Fruit fly (Drosophila melanogaster) whole organism, embryonic: ENCODE results near the gene CG3544.

ENCODE experiments used
- CG10979 ChIP-seq: fragments of 200-800 bp; sonication (Bioruptor generic); optimal IDR thresholded peaks from 2 replicates; lab custom pipeline; 2018; ENCODE audit warnings: missing biosample characterization, mild to moderate bottlenecking, missing genetic modification characterization, moderate library complexity
- CG11093 ChIP-seq: fragments of 200-800 bp; sonication (Bioruptor generic); IDR thresholded peaks from 3 replicates; pipeline ENCODE4 v1.3.6; 2022; ENCODE audit warnings: missing biosample characterization, missing genetic modification characterization
- CG13624 ChIP-seq: fragments of 200-800 bp; sonication (Bioruptor generic); optimal IDR thresholded peaks from 2 replicates; lab custom pipeline; 2016; ENCODE audit warnings: missing biosample characterization, missing genetic modification characterization
- CG13775 ChIP-seq: fragments of 200-800 bp; sonication (Bioruptor generic); optimal IDR thresholded peaks from 3 replicates; lab custom pipeline; 2017; ENCODE audit warnings: missing biosample characterization, mild to moderate bottlenecking, missing genetic modification characterization
- CG16815 ChIP-seq: fragments of 200-800 bp; sonication (Bioruptor generic); optimal IDR thresholded peaks from 3 replicates; lab custom pipeline; 2017; ENCODE audit warnings: missing biosample characterization, mild to moderate bottlenecking, missing genetic modification characterization
- CG17361 ChIP-seq: fragments of 200-800 bp; sonication (Bioruptor generic); IDR thresholded peaks from 3 replicates; pipeline ENCODE4 v1.3.6; 2022; ENCODE audit warnings: missing biosample characterization, missing genetic modification characterization
- CG2129 ChIP-seq: fragments of 200-800 bp; sonication (Bioruptor generic); IDR thresholded peaks from 2 replicates; pipeline ENCODE4 v1.3.6; 2022; ENCODE audit warnings: missing biosample characterization, missing genetic modification characterization; ENCODE audit not compliant: partially characterized antibody
- CG2199 ChIP-seq: fragments of 200-800 bp; sonication (Bioruptor generic); IDR thresholded peaks from 3 replicates; pipeline ENCODE4 v1.3.6; 2022; ENCODE audit warnings: missing biosample characterization, missing genetic modification characterization
- CG3065 ChIP-seq: fragments of 200-800 bp; sonication (Bioruptor generic); optimal IDR thresholded peaks from 2 replicates; lab custom pipeline; 2016; ENCODE audit warnings: missing biosample characterization, missing genetic modification characterization
- CG33557 ChIP-seq: fragments of 200-800 bp; sonication (Bioruptor generic); optimal IDR thresholded peaks from 2 replicates; lab custom pipeline; 2019; ENCODE audit warnings: missing biosample characterization, mild to moderate bottlenecking, missing genetic modification characterization, moderate library complexity
- CG6254 ChIP-seq: fragments of 200-800 bp; sonication (Bioruptor generic); optimal IDR thresholded peaks from 3 replicates; lab custom pipeline; 2017; ENCODE audit warnings: mild to moderate bottlenecking, missing biosample characterization, missing genetic modification reagents, missing genetic modification characterization
- CG6689 ChIP-seq: fragments of 200-800 bp; sonication (Bioruptor generic); IDR thresholded peaks from 2 replicates; pipeline ENCODE4 v1.3.6; 2022; ENCODE audit warnings: missing biosample characterization, missing genetic modification characterization
- CG7745 ChIP-seq: fragments of 200-800 bp; sonication (Bioruptor generic); optimal IDR thresholded peaks from 2 replicates; lab custom pipeline; 2018; ENCODE audit warnings: missing biosample characterization, mild to moderate bottlenecking, missing genetic modification characterization, moderate library complexity
- CG8359 ChIP-seq: fragments of 200-800 bp; sonication (Bioruptor generic); optimal IDR thresholded peaks from 2 replicates; lab custom pipeline; 2017; ENCODE audit warnings: missing biosample characterization, mild to moderate bottlenecking, missing genetic modification characterization, borderline replicate concordance
- CG8478 ChIP-seq: fragments of >200 bp; optimal IDR thresholded peaks from 2 replicates; lab custom pipeline; 2018
- CG9876 ChIP-seq: fragments of 200-800 bp; sonication (Bioruptor generic); optimal IDR thresholded peaks from 2 replicates; lab custom pipeline; 2016; ENCODE audit warnings: missing biosample characterization, missing genetic modification characterization
- Deaf1 ChIP-seq: fragments of 200-800 bp; optimal IDR thresholded peaks from 3 replicates; lab custom pipeline; 2019; ENCODE audit warnings: missing biosample characterization, mild to moderate bottlenecking, missing genetic modification characterization, moderate library complexity
- Dek ChIP-seq: fragments of 200-800 bp; sonication (Bioruptor generic); optimal IDR thresholded peaks from 3 replicates; lab custom pipeline; 2019; ENCODE audit warnings: missing biosample characterization, mild to moderate bottlenecking, missing genetic modification characterization, moderate library complexity
- Dip3 ChIP-seq: fragments of 200-800 bp; sonication (Bioruptor generic); optimal IDR thresholded peaks from 3 replicates; lab custom pipeline; 2016; ENCODE audit warnings: missing biosample characterization, missing genetic modification characterization
- Eip74EF ChIP-seq, 2 experiments: fragments of 200-800 bp in 1 of 2; fragments of >200 bp in 1 of 2; sonication (Bioruptor generic) in 1 of 2; optimal IDR thresholded peaks; 2 replicates each; lab custom pipeline; 2017 to 2019; ENCODE audit warnings: missing biosample characterization in 2 of 2, missing genetic modification characterization in 2 of 2, mild to moderate bottlenecking in 1 of 2, moderate library complexity in 1 of 2
- HmgZ ChIP-seq: fragments of 200-800 bp; sonication (Bioruptor generic); optimal IDR thresholded peaks from 2 replicates; lab custom pipeline; 2018; ENCODE audit warnings: missing biosample characterization, mild to moderate bottlenecking, missing genetic modification characterization
- Lim3 ChIP-seq: fragments of 200-800 bp; sonication (Bioruptor generic); IDR thresholded peaks from 2 replicates; pipeline ENCODE4 v1.3.6; 2022; ENCODE audit warnings: missing biosample characterization, missing genetic modification characterization
- Lpt ChIP-seq: fragments of >200 bp; optimal IDR thresholded peaks from 2 replicates; lab custom pipeline; 2018; ENCODE audit warnings: missing biosample characterization, missing genetic modification characterization
- Mrtf ChIP-seq: fragments of 200-800 bp; sonication (Bioruptor generic); IDR thresholded peaks from 3 replicates; pipeline ENCODE4 v1.3.6; 2022; ENCODE audit warnings: missing biosample characterization, missing genetic modification characterization
- Nf-YB ChIP-seq: fragments of 200-800 bp; sonication (Bioruptor generic); optimal IDR thresholded peaks from 3 replicates; lab custom pipeline; 2019; ENCODE audit warnings: missing biosample characterization, mild to moderate bottlenecking, missing genetic modification characterization, moderate library complexity
- Ptx1 ChIP-seq: fragments of 200-800 bp; sonication (Bioruptor generic); IDR thresholded peaks from 2 replicates; pipeline ENCODE4 v1.3.6; 2022; ENCODE audit warnings: missing biosample characterization, missing genetic modification characterization
- Sry-β ChIP-seq: fragments of 200-800 bp; sonication (Bioruptor generic); optimal IDR thresholded peaks from 2 replicates; lab custom pipeline; 2018; ENCODE audit warnings: missing biosample characterization, mild to moderate bottlenecking, missing genetic modification characterization, moderate library complexity
- Tbp ChIP-seq: fragments of >200 bp; optimal IDR thresholded peaks from 2 replicates; lab custom pipeline; 2018; ENCODE audit warnings: missing biosample characterization, missing genetic modification characterization
- Xrp1 ChIP-seq: fragments of 200-800 bp; sonication (Bioruptor generic); IDR thresholded peaks from 2 replicates; pipeline ENCODE4 v1.3.6; 2022; ENCODE audit warnings: missing biosample characterization, missing genetic modification characterization
- abd-A ChIP-seq: fragments of 200-800 bp; sonication (Bioruptor generic); optimal IDR thresholded peaks from 3 replicates; lab custom pipeline; 2019; ENCODE audit warnings: missing biosample characterization, mild to moderate bottlenecking, missing genetic modification characterization, moderate library complexity
- chm ChIP-seq: fragments of 200-800 bp; sonication (Bioruptor generic); IDR thresholded peaks from 2 replicates; pipeline ENCODE4 v1.3.6; 2022; ENCODE audit warnings: missing biosample characterization, missing genetic modification characterization
- corto ChIP-seq: fragments of 200-800 bp; sonication (Bioruptor generic); optimal IDR thresholded peaks from 2 replicates; lab custom pipeline; 2016; ENCODE audit warnings: missing biosample characterization, mild to moderate bottlenecking, missing genetic modification characterization, moderate library complexity
- cwo ChIP-seq: fragments of 200-800 bp; sonication (Bioruptor generic); optimal IDR thresholded peaks from 3 replicates; lab custom pipeline; 2017; ENCODE audit warnings: missing biosample characterization, missing genetic modification characterization, mild to moderate bottlenecking, moderate library complexity, missing genetic modification reagents
- dan ChIP-seq: fragments of 200-800 bp; sonication (Bioruptor generic); IDR thresholded peaks from 2 replicates; pipeline ENCODE4 v1.3.6; 2022; ENCODE audit warnings: missing biosample characterization, missing genetic modification characterization
- exex ChIP-seq: fragments of 200-800 bp; sonication (Bioruptor generic); optimal IDR thresholded peaks from 4 replicates; lab custom pipeline; 2018; ENCODE audit warnings: missing biosample characterization, mild to moderate bottlenecking, missing genetic modification characterization, moderate library complexity
- fd3F ChIP-seq: fragments of 200-800 bp; sonication (Bioruptor generic); optimal IDR thresholded peaks from 2 replicates; lab custom pipeline; 2018; ENCODE audit warnings: missing biosample characterization, mild to moderate bottlenecking, missing genetic modification characterization, moderate library complexity
- gfzf ChIP-seq: fragments of 200-800 bp; sonication (Bioruptor generic); optimal IDR thresholded peaks from 2 replicates; lab custom pipeline; 2016; ENCODE audit warnings: missing biosample characterization, mild to moderate bottlenecking, missing genetic modification characterization, moderate library complexity
- her ChIP-seq: fragments of 200-800 bp; sonication (Bioruptor generic); optimal IDR thresholded peaks from 2 replicates; lab custom pipeline; 2016; ENCODE audit warnings: missing biosample characterization, missing genetic modification characterization
- hth ChIP-seq: fragments of >200 bp; optimal IDR thresholded peaks from 2 replicates; lab custom pipeline; 2017; ENCODE audit warnings: inconsistent platforms
- insv ChIP-seq, 2 experiments: fragments of 200-800 bp; sonication (Bioruptor generic); optimal IDR thresholded peaks; 3 replicates each; lab custom pipeline; 2016 to 2018; ENCODE audit warnings: missing biosample characterization in 2 of 2, missing genetic modification characterization in 2 of 2
- knrl ChIP-seq: fragments of 200-800 bp; sonication (Bioruptor generic); IDR thresholded peaks from 3 replicates; pipeline ENCODE4 v1.3.6; 2022; ENCODE audit warnings: missing biosample characterization, missing genetic modification characterization; ENCODE audit not compliant: partially characterized antibody
- nom ChIP-seq: fragments of 200-800 bp; sonication (Bioruptor generic); optimal IDR thresholded peaks from 2 replicates; lab custom pipeline; 2017; ENCODE audit warnings: missing biosample characterization, missing genetic modification characterization, mild to moderate bottlenecking, moderate library complexity, missing genetic modification reagents
- p53 ChIP-seq: fragments of 200-800 bp; sonication (Bioruptor generic); optimal IDR thresholded peaks from 2 replicates; lab custom pipeline; 2016; ENCODE audit warnings: missing biosample characterization, missing genetic modification characterization
- ranshi ChIP-seq: fragments of 200-800 bp; sonication (Bioruptor generic); IDR thresholded peaks from 2 replicates; pipeline ENCODE4 v1.3.6; 2022; ENCODE audit warnings: missing biosample characterization, missing genetic modification characterization
- repo ChIP-seq: fragments of 200-800 bp; sonication (Bioruptor generic); optimal IDR thresholded peaks from 2 replicates; lab custom pipeline; 2016; ENCODE audit warnings: missing biosample characterization, missing genetic modification characterization
- sens ChIP-seq: fragments of 200-800 bp; sonication (Bioruptor generic); peaks from one replicate; lab custom pipeline; 2016; ENCODE audit warnings: missing biosample characterization, missing genetic modification characterization
- slou ChIP-seq: fragments of 200-800 bp; sonication (Bioruptor generic); optimal IDR thresholded peaks from 3 replicates; lab custom pipeline; 2016; ENCODE audit warnings: missing biosample characterization, missing genetic modification characterization
- sqz ChIP-seq: fragments of 200-800 bp; sonication (Bioruptor generic); optimal IDR thresholded peaks from 3 replicates; lab custom pipeline; 2018; ENCODE audit warnings: missing biosample characterization, mild to moderate bottlenecking, missing genetic modification characterization
- zen ChIP-seq: fragments of 200-800 bp; sonication (Bioruptor generic); optimal IDR thresholded peaks from 3 replicates; lab custom pipeline; 2018; ENCODE audit warnings: missing biosample characterization, mild to moderate bottlenecking, missing genetic modification characterization, moderate library complexity

CG3544 gene

dm6 chr2L:827516-828362 is 43.6 kb downstream of the CG3544 start (continued):
- TF ChIP-seq exex (tag; lab: Kevin White, UChicago) (peak; percentile 61), Nf-YB (GFP tag; lab: Kevin White, UChicago) (peak; percentile 20), gfzf (no peak), abd-A (tag; lab: Kevin White, UChicago) (no peak), corto (GFP tag; lab: Kevin White, UChicago) (no peak), CG2129 (GFP tag; lab: Robert Waterston, UW) (no peak), CG7745 (tag; lab: Kevin White, UChicago) (no peak), CG11093 (GFP tag; lab: Robert Waterston, UW) (no peak), CG8478 (no peak), her (no peak), knrl (no peak), sens (GFP tag; lab: Kevin White, UChicago) (peak; percentile 94), CG8359 (no peak), nom (GFP tag; lab: Kevin White, UChicago) (no peak), chm (GFP tag; lab: Robert Waterston, UW) (no peak), CG9876 (no peak), CG6689 (GFP tag; lab: Robert Waterston, UW) (0 out of 2 replicates have a peak, but pooled peaks have one; percentile 4), Deaf1 (no peak), insv (GFP tag; optimal IDR thresholded peaks at IDR 0.05; lab: Kevin White, UChicago) (no peak), slou (GFP tag; lab: Kevin White, UChicago) (no peak), CG13624 (GFP tag; lab: Kevin White, UChicago) (no peak), zen (tag; lab: Kevin White, UChicago) (no peak), CG17361 (GFP tag; lab: Robert Waterston, UW) (peak; percentile 56; the same call in 2 of the 3 replicates), CG6254 (no peak), dan (GFP tag; lab: Robert Waterston, UW) (no peak), fd3F (GFP tag; lab: Kevin White, UChicago) (no peak), Mrtf (GFP tag; lab: Robert Waterston, UW) (no peak), CG13775 (GFP tag; lab: Kevin White, UChicago) (peak; percentile 10), Dek (tag; lab: Kevin White, UChicago) (no peak), HmgZ (tag; lab: Kevin White, UChicago) (no peak), CG16815 (peak; percentile 15), sqz (GFP tag; lab: Kevin White, UChicago) (no peak), hth (no peak), Xrp1 (GFP tag; lab: Robert Waterston, UW) (peak; percentile 60; the same call in 1 of the 2 replicates), cwo (GFP tag; lab: Kevin White, UChicago) (peak; percentile 26), Lim3 (GFP tag; lab: Robert Waterston, UW) (no peak), ranshi (GFP tag; lab: Robert Waterston, UW) (no peak), Sry-β (GFP tag; lab: Kevin White, UChicago) (no peak), CG33557 (peak; percentile 55), p53 (GFP tag; lab: Kevin White, UChicago) (no peak), Dip3 (no peak), repo (no peak), CG10979 (tag; lab: Kevin White, UChicago) (peak; percentile 66), Eip74EF (GFP tag; optimal IDR thresholded peaks at IDR 0.05; lab: Kevin White, UChicago) (peak in 1 of 2 experiments; percentile 30), Tbp (no peak), CG2199 (GFP tag; lab: Robert Waterston, UW) (peak; percentile 31; the same call in 1 of the 3 replicates), Lpt (no peak), Ptx1 (no peak), CG3065 (no peak)
